Worm (Caenorhabditis elegans) whole organism, young adult: ENCODE results near the gene F34D10.3.

Source experiments
- B0336.3 ChIP-seq: fragments of 200-800 bp; sonication (Bioruptor generic); IDR thresholded peaks from 2 replicates; pipeline ENCODE4 v1.3.6; 2022; ENCODE audit warnings: missing genetic modification characterization, missing compliant biosample characterization
- F37B4.10 ChIP-seq: fragments of 200-800 bp; sonication (Bioruptor generic); IDR thresholded peaks from 2 replicates; pipeline ENCODE4 v1.3.6; 2022; ENCODE audit warnings: missing genetic modification characterization, missing compliant biosample characterization
- F39B2.1 ChIP-seq: fragments of 200-800 bp; sonication (Bioruptor generic); IDR thresholded peaks from 2 replicates; pipeline ENCODE4 v1.3.6; 2022; ENCODE audit warnings: missing genetic modification reagents, missing genetic modification characterization, missing compliant biosample characterization
- F49E8.2 ChIP-seq: sonication (generic microtip); optimal IDR thresholded peaks from 3 replicates; lab custom pipeline; 2017; ENCODE audit warnings: missing genetic modification characterization, mild to moderate bottlenecking, missing compliant biosample characterization, antibody characterized with exemption, moderate library complexity; ENCODE audit not compliant: insufficient read depth
- F52B5.7 ChIP-seq: sonication (generic microtip); optimal IDR thresholded peaks from 2 replicates; lab custom pipeline; 2016; ENCODE audit warnings: mild to moderate bottlenecking, missing genetic modification characterization, missing compliant biosample characterization
- K11D2.4 ChIP-seq: fragments of 200-800 bp; sonication (Bioruptor generic); IDR thresholded peaks from 2 replicates; pipeline ENCODE4 v1.3.6; 2022; ENCODE audit warnings: missing genetic modification reagents, missing genetic modification characterization, missing compliant biosample characterization
- K12H6.12 ChIP-seq: fragments of 200-800 bp; sonication (Bioruptor generic); optimal IDR thresholded peaks from 2 replicates; lab custom pipeline; 2018; ENCODE audit warnings: mild to moderate bottlenecking, missing genetic modification characterization, missing compliant biosample characterization
- Y56A3A.18 ChIP-seq: fragments of 200-800 bp; sonication (Bioruptor generic); IDR thresholded peaks from 2 replicates; pipeline ENCODE4 v1.3.6; 2022; ENCODE audit warnings: missing genetic modification reagents, missing genetic modification characterization, missing compliant biosample characterization
- Y79H2A.3 ChIP-seq: fragments of 200-800 bp; sonication (Bioruptor generic); conservative IDR thresholded peaks from 2 replicates; pipeline ENCODE4 v1.3.6; 2022; ENCODE audit warnings: missing genetic modification reagents, missing genetic modification characterization, missing compliant biosample characterization
- ama-1 ChIP-seq, 3 experiments: fragments of 150-350 bp in 1 of 3; sonication (generic microtip) in 2 of 3; optimal IDR thresholded peaks; 2 replicates each; lab custom pipeline; 2014 to 2018; ENCODE audit warnings: missing biosample characterization in 2 of 3, missing genetic modification characterization in 2 of 3, missing genetic modification reagents in 2 of 3
- athp-1 ChIP-seq: sonication (generic microtip); optimal IDR thresholded peaks from 2 replicates; lab custom pipeline; 2017; ENCODE audit warnings: mild to moderate bottlenecking, missing genetic modification characterization, missing compliant biosample characterization
- attf-5 ChIP-seq: fragments of 200-800 bp; sonication (Bioruptor generic); optimal IDR thresholded peaks from 2 replicates; lab custom pipeline; 2018; ENCODE audit warnings: mild to moderate bottlenecking, missing genetic modification characterization, missing compliant biosample characterization
- attf-6 ChIP-seq: fragments of 200-800 bp; sonication (Bioruptor generic); IDR thresholded peaks from 2 replicates; pipeline ENCODE4 v1.3.6; 2022; ENCODE audit warnings: missing genetic modification reagents, missing genetic modification characterization, missing compliant biosample characterization
- bed-2 ChIP-seq: fragments of 200-800 bp; sonication (Bioruptor generic); IDR thresholded peaks from 2 replicates; pipeline ENCODE4 v1.3.6; 2022; ENCODE audit warnings: missing genetic modification reagents, missing genetic modification characterization, missing compliant biosample characterization
- ccch-3 ChIP-seq: fragments of 200-800 bp; sonication (Bioruptor generic); optimal IDR thresholded peaks from 2 replicates; lab custom pipeline; 2018; ENCODE audit warnings: mild to moderate bottlenecking, missing genetic modification characterization, missing compliant biosample characterization
- egl-18 ChIP-seq: fragments of 200-800 bp; sonication (Bioruptor generic); IDR thresholded peaks from 2 replicates; pipeline ENCODE4 v1.3.6; 2022; ENCODE audit warnings: missing genetic modification reagents, missing genetic modification characterization, missing compliant biosample characterization
- ekl-4 ChIP-seq: fragments of 200-800 bp; sonication (Bioruptor generic); IDR thresholded peaks from 2 replicates; pipeline ENCODE4 v1.3.6; 2022; ENCODE audit warnings: missing genetic modification reagents, missing genetic modification characterization, missing compliant biosample characterization
- hlh-12 ChIP-seq: sonication (generic microtip); optimal IDR thresholded peaks from 2 replicates; lab custom pipeline; 2016; ENCODE audit warnings: missing genetic modification characterization, missing compliant biosample characterization
- hlh-26 ChIP-seq: fragments of 200-800 bp; sonication (Bioruptor generic); conservative IDR thresholded peaks from 2 replicates; pipeline ENCODE4 v1.3.6; 2022; ENCODE audit warnings: missing genetic modification reagents, missing genetic modification characterization, missing compliant biosample characterization
- hmg-1.2 ChIP-seq: fragments of 200-800 bp; sonication (Bioruptor generic); IDR thresholded peaks from 2 replicates; pipeline ENCODE4 v1.3.6; 2022; ENCODE audit warnings: missing genetic modification reagents, missing genetic modification characterization, missing compliant biosample characterization
- lin-26 ChIP-seq: fragments of 200-800 bp; sonication (Bioruptor generic); IDR thresholded peaks from 2 replicates; pipeline ENCODE4 v1.3.6; 2022; ENCODE audit warnings: missing genetic modification reagents, missing genetic modification characterization, missing compliant biosample characterization
- lin-35 ChIP-seq, 3 experiments: fragments of 150-350 bp in 2 of 3; sonication (generic microtip) in 1 of 3; optimal IDR thresholded peaks; 2 replicates each; lab custom pipeline; 2014 to 2018; ENCODE audit warnings: missing biosample characterization in 3 of 3, missing genetic modification characterization in 3 of 3, missing genetic modification reagents in 3 of 3
- lin-40 ChIP-seq: sonication (generic microtip); optimal IDR thresholded peaks from 2 replicates; lab custom pipeline; 2016; ENCODE audit warnings: missing genetic modification characterization, mild to moderate bottlenecking, missing compliant biosample characterization, missing genotype, missing genetic modification reagents
- lin-54 ChIP-seq: fragments of 200-800 bp; sonication (Bioruptor generic); optimal IDR thresholded peaks from 2 replicates; lab custom pipeline; 2018; ENCODE audit warnings: mild to moderate bottlenecking, missing genetic modification characterization, missing compliant biosample characterization
- lsl-1 ChIP-seq: fragments of 200-800 bp; sonication (Bioruptor generic); optimal IDR thresholded peaks from 2 replicates; lab custom pipeline; 2018; ENCODE audit warnings: mild to moderate bottlenecking, missing genetic modification characterization, moderate library complexity, missing compliant biosample characterization
- madf-10 ChIP-seq: sonication (generic microtip); optimal IDR thresholded peaks from 2 replicates; lab custom pipeline; 2016; ENCODE audit warnings: mild to moderate bottlenecking, missing genetic modification characterization, missing compliant biosample characterization
- madf-3 ChIP-seq: fragments of 200-800 bp; sonication (Bioruptor generic); IDR thresholded peaks from 2 replicates; pipeline ENCODE4 v1.3.6; 2022; ENCODE audit warnings: missing genetic modification reagents, missing genetic modification characterization, missing compliant biosample characterization
- mcd-1 ChIP-seq: fragments of 200-800 bp; sonication (Bioruptor generic); IDR thresholded peaks from 2 replicates; pipeline ENCODE4 v1.3.6; 2022; ENCODE audit warnings: missing genetic modification reagents, missing genetic modification characterization, missing compliant biosample characterization
- mes-4 ChIP-seq: sonication (generic microtip); optimal IDR thresholded peaks from 2 replicates; lab custom pipeline; 2016; ENCODE audit warnings: missing genotype, missing genetic modification characterization, missing compliant biosample characterization
- nfya-1 ChIP-seq: sonication (generic microtip); optimal IDR thresholded peaks from 2 replicates; lab custom pipeline; 2017; ENCODE audit warnings: antibody characterized with exemption, missing compliant biosample characterization, missing genetic modification characterization, borderline replicate concordance; ENCODE audit not compliant: insufficient read depth
- nfya-2 ChIP-seq: fragments of 200-800 bp; sonication (Bioruptor generic); IDR thresholded peaks from 2 replicates; pipeline ENCODE4 v1.3.6; 2022; ENCODE audit warnings: missing genetic modification reagents, missing genetic modification characterization, missing compliant biosample characterization
- nhr-120 ChIP-seq: fragments of 200-800 bp; sonication (Bioruptor generic); IDR thresholded peaks from 2 replicates; pipeline ENCODE4 v1.3.6; 2022; ENCODE audit warnings: missing genetic modification characterization, missing compliant biosample characterization
- nhr-80 ChIP-seq: sonication (generic microtip); optimal IDR thresholded peaks from 2 replicates; lab custom pipeline; 2016; ENCODE audit warnings: missing genetic modification characterization, missing compliant biosample characterization
- rcor-1 ChIP-seq: fragments of 200-800 bp; sonication (Bioruptor generic); IDR thresholded peaks from 2 replicates; pipeline ENCODE4 v1.3.6; 2022; ENCODE audit warnings: missing genetic modification reagents, missing genetic modification characterization, missing compliant biosample characterization
- rec-8 ChIP-seq, 2 experiments: sonication (generic microtip); optimal IDR thresholded peaks; 2 replicates each; lab custom pipeline; 2016; ENCODE audit warnings: mild to moderate bottlenecking in 2 of 2, missing genetic modification characterization in 2 of 2, missing genetic modification reagents in 2 of 2, missing genotype in 2 of 2, missing biosample characterization in 1 of 2, missing compliant biosample characterization in 1 of 2, moderate library complexity in 1 of 2
- snpc-1.1 ChIP-seq: sonication (generic microtip); optimal IDR thresholded peaks from 2 replicates; lab custom pipeline; 2017; ENCODE audit warnings: missing genetic modification characterization, mild to moderate bottlenecking, missing compliant biosample characterization, antibody characterized with exemption, moderate library complexity, missing genotype, missing genetic modification reagents; ENCODE audit not compliant: insufficient read depth
- snpc-4 ChIP-seq, 5 experiments: fragments of 150-350 bp in 1 of 5; sonication (generic microtip) in 4 of 5; optimal IDR thresholded peaks; 2 replicates each; lab custom pipeline; 2014 to 2018; ENCODE audit warnings: missing genetic modification characterization in 5 of 5, missing biosample characterization in 3 of 5, antibody characterized with exemption in 2 of 5, mild to moderate bottlenecking in 2 of 5, missing compliant biosample characterization in 2 of 5, missing genotype in 2 of 5, moderate library complexity in 2 of 5, missing genetic modification reagents in 1 of 5
- tbp1 ChIP-seq: fragments of 200-800 bp; sonication (Bioruptor generic); optimal IDR thresholded peaks from 2 replicates; lab custom pipeline; 2018; ENCODE audit warnings: mild to moderate bottlenecking, missing genetic modification characterization, missing compliant biosample characterization
- unc-130 ChIP-seq: sonication (generic microtip); optimal IDR thresholded peaks from 2 replicates; lab custom pipeline; 2016; ENCODE audit warnings: missing genetic modification reagents, missing genetic modification characterization, missing compliant biosample characterization
- xnd-1 ChIP-seq: sonication (generic microtip); optimal IDR thresholded peaks from 2 replicates; lab custom pipeline; 2016; ENCODE audit warnings: missing genotype, missing genetic modification reagents, missing genetic modification characterization, missing compliant biosample characterization
- ztf-18 ChIP-seq: sonication (generic microtip); optimal IDR thresholded peaks from 2 replicates; lab custom pipeline; 2016; ENCODE audit warnings: missing genotype, mild to moderate bottlenecking, missing genetic modification characterization, missing compliant biosample characterization
- ztf-22 ChIP-seq: fragments of 200-800 bp; sonication (Bioruptor generic); optimal IDR thresholded peaks from 2 replicates; lab custom pipeline; 2018; ENCODE audit warnings: mild to moderate bottlenecking, missing genetic modification characterization, moderate library complexity, missing compliant biosample characterization
- ztf-28 ChIP-seq: fragments of 200-800 bp; sonication (Bioruptor generic); IDR thresholded peaks from 2 replicates; pipeline ENCODE4 v1.3.6; 2022; ENCODE audit warnings: missing genetic modification reagents, missing genetic modification characterization, missing compliant biosample characterization

The F34D10.3 gene

ce11 chrIII:3699275-3699674 is 34.8 kb upstream of the F34D10.3 start, which contains the start of gene cyn-9 (continued):
- no peak for TF ChIP-seq nhr-80 (tag; lab: Kevin White, UChicago)
- TF ChIP-seq bed-2 (GFP tag; lab: Robert Waterston, UW) = no peak
- no peak for TF ChIP-seq hlh-26
- no peak for TF ChIP-seq rcor-1 (GFP tag; lab: Robert Waterston, UW)
- TF ChIP-seq egl-18 (GFP tag; lab: Robert Waterston, UW) = no peak
- TF ChIP-seq K11D2.4 = no peak
- TF ChIP-seq rec-8 (tag; optimal IDR thresholded peaks at IDR 0.05; lab: Kevin White, UChicago) = no peak
- no peak for TF ChIP-seq xnd-1 (tag; lab: Kevin White, UChicago)
- no peak for TF ChIP-seq attf-5 (GFP tag; lab: Kevin White, UChicago)
- no peak for TF ChIP-seq lin-26 (GFP tag; lab: Robert Waterston, UW)
- TF ChIP-seq snpc-1.1 (tag; lab: Kevin White, UChicago) = no peak
- TF ChIP-seq F39B2.1 = 0 out of 2 replicates have a peak, but pooled peaks have one; percentile 21
- no peak for TF ChIP-seq mes-4 (tag; lab: Kevin White, UChicago)
- no peak for TF ChIP-seq snpc-4 (GFP tag; optimal IDR thresholded peaks at IDR 0.05; lab: Kevin White, UChicago)
- no peak for TF ChIP-seq snpc-4 (tag; optimal IDR thresholded peaks at IDR 0.05; lab: Kevin White, UChicago)
- no peak for TF ChIP-seq nfya-2 (GFP tag; lab: Robert Waterston, UW)
- TF ChIP-seq athp-1 (tag; lab: Kevin White, UChicago) = peak; percentile 33

ce11 chrIII:3701411-3702310 is 32.4 kb upstream of the F34D10.3 start, which contains the start of the genes pdi-1 and C14B1.2:
pdi-1 (minus strand) TSS chrIII:3701461.
C14B1.2 (plus strand) TSS chrIII:3702260.
- TF ChIP-seq lin-54 (GFP tag; lab: Kevin White, UChicago) (peak; percentile 55), lsl-1 (GFP tag; lab: Kevin White, UChicago) (peak; percentile 35), snpc-4 (GFP tag; optimal IDR thresholded peaks at IDR 0.05; lab: Kevin White, UChicago) (no peak), snpc-4 (tag; optimal IDR thresholded peaks at IDR 0.05; lab: Kevin White, UChicago) (peak in 2 of 4 experiments; percentile 28 to 35), attf-6 (GFP tag; lab: Robert Waterston, UW) (0 out of 2 replicates have a peak, but pooled peaks have one; percentile 12), ama-1 (optimal IDR thresholded peaks at IDR 0.05; lab: Kevin White, UChicago) (peak; percentile 29), ama-1 (GFP tag; optimal IDR thresholded peaks at IDR 0.05; lab: Kevin White, UChicago) (no peak), F49E8.2 (tag; lab: Kevin White, UChicago) (no peak), mcd-1 (GFP tag; lab: Robert Waterston, UW) (peak; percentile 52), F37B4.10 (GFP tag; lab: Robert Waterston, UW) (0 out of 2 replicates have a peak, but pooled peaks have one; percentile 22), tbp1 (GFP tag; lab: Kevin White, UChicago) (peak; percentile 6), F52B5.7 (tag; lab: Kevin White, UChicago) (no peak), ztf-28 (GFP tag; lab: Robert Waterston, UW) (no peak), Y79H2A.3 (GFP tag; lab: Robert Waterston, UW) (no peak), B0336.3 (GFP tag; lab: Robert Waterston, UW) (peak; percentile 43; the same call in 1 of the 2 replicates), madf-3 (GFP tag; lab: Robert Waterston, UW) (0 out of 2 replicates have a peak, but pooled peaks have one; percentile 51), ztf-22 (GFP tag; lab: Kevin White, UChicago) (no peak), Y56A3A.18 (no peak), rcor-1 (GFP tag; lab: Robert Waterston, UW) (peak; percentile 29; the same call in 1 of the 2 replicates), madf-10 (tag; lab: Kevin White, UChicago) (peak; percentile 44), nfya-1 (tag; lab: Kevin White, UChicago) (no peak), ekl-4 (GFP tag; lab: Robert Waterston, UW) (no peak), K12H6.12 (tag; lab: Kevin White, UChicago) (no peak), hmg-1.2 (peak; percentile 56), nhr-80 (tag; lab: Kevin White, UChicago) (peak; percentile 91), ccch-3 (no peak), attf-5 (GFP tag; lab: Kevin White, UChicago) (peak; percentile 84), lin-35 (GFP tag; optimal IDR thresholded peaks at IDR 0.05; lab: Kevin White, UChicago) (no peak), ztf-18 (tag; lab: Kevin White, UChicago) (peak; percentile 79), unc-130 (GFP tag; lab: Kevin White, UChicago) (no peak), nhr-120 (GFP tag; lab: Robert Waterston, UW) (no peak), lin-40 (peak; percentile 51), hlh-12 (tag; lab: Kevin White, UChicago) (no peak)
